Worm (Caenorhabditis elegans) whole organism, L3 larva: Measurements from ENCODE around the gene F48B9.3.
A peak's percentile ranks its signal among the peaks of the same experiment; 100 is the strongest.

Experiments
- aly-2 ChIP-seq: fragments of 150-350 bp; optimal IDR thresholded peaks from 2 replicates; lab custom pipeline; 2014; ENCODE audit warnings: missing biosample characterization, missing genetic modification characterization
- ceh-16 ChIP-seq: sonication (generic microtip); optimal IDR thresholded peaks from 2 replicates; lab custom pipeline; 2017; ENCODE audit warnings: missing biosample characterization, missing genetic modification characterization
- ceh-28 ChIP-seq: fragments of 150-350 bp; optimal IDR thresholded peaks from 2 replicates; lab custom pipeline; 2014; ENCODE audit warnings: missing biosample characterization, missing genetic modification reagents, missing genetic modification characterization
- ceh-82 ChIP-seq: fragments of 150-350 bp; optimal IDR thresholded peaks from 2 replicates; lab custom pipeline; 2014; ENCODE audit warnings: missing biosample characterization, missing genetic modification characterization
- elt-1 ChIP-seq: fragments of 150-350 bp; optimal IDR thresholded peaks from 2 replicates; lab custom pipeline; 2014; ENCODE audit warnings: missing biosample characterization, missing genetic modification characterization
- elt-3 ChIP-seq, 3 experiments: fragments of 150-350 bp in 1 of 3; sonication (generic microtip) in 2 of 3; optimal IDR thresholded peaks; 2 replicates in 2 of 3; 4 replicates in 1 of 3; lab custom pipeline; 2014 to 2017; ENCODE audit warnings: missing biosample characterization in 3 of 3, missing genetic modification characterization in 3 of 3
- eor-1 ChIP-seq, 2 experiments: fragments of 150-350 bp; optimal IDR thresholded peaks; 2 replicates each; lab custom pipeline; 2014 to 2018; ENCODE audit warnings: missing biosample characterization in 2 of 2, missing genetic modification characterization in 2 of 2
- fkh-10 ChIP-seq: sonication (generic microtip); optimal IDR thresholded peaks from 2 replicates; lab custom pipeline; 2017; ENCODE audit warnings: missing biosample characterization, missing genetic modification reagents, missing genetic modification characterization
- fos-1 ChIP-seq: fragments of 150-350 bp; optimal IDR thresholded peaks from 2 replicates; lab custom pipeline; 2014; ENCODE audit warnings: missing biosample characterization, missing genetic modification characterization
- jun-1 ChIP-seq: fragments of 150-350 bp; optimal IDR thresholded peaks from 2 replicates; lab custom pipeline; 2014; ENCODE audit warnings: missing biosample characterization, missing genetic modification reagents, missing genetic modification characterization
- lin-15B ChIP-seq: fragments of 150-350 bp; optimal IDR thresholded peaks from 2 replicates; lab custom pipeline; 2014; ENCODE audit warnings: missing biosample characterization, missing genetic modification characterization
- lsy-12 ChIP-seq: sonication (generic microtip); optimal IDR thresholded peaks from 2 replicates; lab custom pipeline; 2016; ENCODE audit warnings: mild to moderate bottlenecking, missing genetic modification characterization, missing compliant biosample characterization
- mdl-1 ChIP-seq: fragments of 150-350 bp; optimal IDR thresholded peaks from 2 replicates; lab custom pipeline; 2014; ENCODE audit warnings: missing biosample characterization, missing genetic modification characterization
- mml-1 ChIP-seq: fragments of 150-350 bp; sonication (generic microtip); optimal IDR thresholded peaks from 3 replicates; lab custom pipeline; 2014; ENCODE audit warnings: missing biosample characterization, missing genetic modification characterization
- nfya-1 ChIP-seq: sonication (generic microtip); optimal IDR thresholded peaks from 2 replicates; lab custom pipeline; 2017; ENCODE audit warnings: missing genetic modification characterization, mild to moderate bottlenecking, missing compliant biosample characterization, antibody characterized with exemption, moderate library complexity; ENCODE audit not compliant: insufficient read depth
- nhr-23 ChIP-seq: fragments of 150-350 bp; optimal IDR thresholded peaks from 2 replicates; lab custom pipeline; 2014; ENCODE audit warnings: missing biosample characterization, missing genetic modification reagents, missing genetic modification characterization
- nhr-25 ChIP-seq: sonication (generic microtip); optimal IDR thresholded peaks from 2 replicates; lab custom pipeline; 2017; ENCODE audit warnings: missing biosample characterization, missing genetic modification characterization
- nhr-43 ChIP-seq: sonication (generic microtip); optimal IDR thresholded peaks from 2 replicates; lab custom pipeline; 2016; ENCODE audit warnings: mild to moderate bottlenecking, missing genetic modification characterization, missing compliant biosample characterization; ENCODE audit not compliant: poor library complexity, severe bottlenecking
- nhr-67 ChIP-seq: fragments of 150-350 bp; optimal IDR thresholded peaks from 2 replicates; lab custom pipeline; 2014; ENCODE audit warnings: missing biosample characterization, missing genetic modification characterization
- nhr-76 ChIP-seq: fragments of 150-350 bp; sonication (generic microtip); optimal IDR thresholded peaks from 5 replicates; lab custom pipeline; 2014; ENCODE audit warnings: missing biosample characterization, missing genetic modification characterization
- nhr-77 ChIP-seq: fragments of 150-350 bp; optimal IDR thresholded peaks from 2 replicates; lab custom pipeline; 2014; ENCODE audit warnings: missing biosample characterization, missing genetic modification characterization
- pha-4 ChIP-seq: fragments of 150-350 bp; optimal IDR thresholded peaks from 2 replicates; lab custom pipeline; 2014; ENCODE audit warnings: missing biosample characterization, missing genetic modification reagents, missing genetic modification characterization
- pqm-1 ChIP-seq: fragments of 150-350 bp; optimal IDR thresholded peaks from 2 replicates; lab custom pipeline; 2017; ENCODE audit warnings: missing biosample characterization, missing genetic modification characterization, inconsistent platforms
- sea-2 ChIP-seq: fragments of 150-350 bp; sonication (generic microtip); optimal IDR thresholded peaks from 4 replicates; lab custom pipeline; 2014; ENCODE audit warnings: missing biosample characterization, missing genetic modification reagents, missing genetic modification characterization
- snpc-4 ChIP-seq: fragments of 150-350 bp; optimal IDR thresholded peaks from 2 replicates; lab custom pipeline; 2014; ENCODE audit warnings: missing biosample characterization, missing genetic modification characterization
- tbx-2 ChIP-seq: sonication (generic microtip); optimal IDR thresholded peaks from 2 replicates; lab custom pipeline; 2016; ENCODE audit warnings: mild to moderate bottlenecking, missing genetic modification characterization, missing compliant biosample characterization
- unc-39 ChIP-seq: sonication (generic microtip); optimal IDR thresholded peaks from 4 replicates; lab custom pipeline; 2017; ENCODE audit warnings: missing biosample characterization, missing genetic modification characterization
- unc-62 ChIP-seq: fragments of 150-350 bp; sonication (generic microtip); optimal IDR thresholded peaks from 4 replicates; lab custom pipeline; 2014; ENCODE audit warnings: missing biosample characterization, missing genetic modification reagents, missing genetic modification characterization
- zag-1 ChIP-seq: fragments of 150-350 bp; optimal IDR thresholded peaks from 2 replicates; lab custom pipeline; 2014; ENCODE audit warnings: missing biosample characterization, missing genetic modification characterization

The F48B9.3 gene

ce11 chrX:2215108-2215507 is 50.3 kb downstream of the F48B9.3 start (continued):
- no peak for TF ChIP-seq fkh-10 (GFP tag; lab: Kevin White, UChicago)
- no peak for TF ChIP-seq eor-1 (tag; optimal IDR thresholded peaks at IDR 0.05; lab: Kevin White, UChicago)
- TF ChIP-seq nfya-1 = peak; percentile 22

DNA sequence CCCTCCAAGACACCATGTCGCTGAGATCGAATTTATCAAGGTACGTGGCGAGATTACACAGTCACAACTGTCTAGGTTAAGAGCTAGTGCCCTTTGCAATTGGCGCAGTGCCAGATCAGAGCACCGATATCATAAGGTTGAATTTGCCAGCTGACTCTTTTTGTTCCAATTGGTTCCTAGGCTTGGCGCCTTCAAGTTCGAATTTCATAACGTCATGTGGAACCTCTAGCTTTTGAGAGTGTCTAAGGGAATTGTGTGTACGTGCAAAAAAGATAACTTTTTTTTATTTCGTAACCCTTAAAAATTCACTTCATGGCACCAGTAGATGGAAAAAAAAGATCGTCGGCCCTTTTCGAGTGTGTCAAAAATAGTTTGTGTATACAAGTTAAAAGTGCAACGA is 51.4 kb downstream of the F48B9.3 start:
- no peak for TF ChIP-seq snpc-4
- TF ChIP-seq jun-1 (tag; lab: Kevin White, UChicago) = no peak
- no peak for TF ChIP-seq mml-1 (tag; lab: Kevin White, UChicago)
- TF ChIP-seq nhr-67 (tag; lab: Kevin White, UChicago) = no peak
- TF ChIP-seq aly-2 = no peak
- no peak for TF ChIP-seq fos-1
- TF ChIP-seq zag-1 (tag; lab: Kevin White, UChicago) = no peak
- TF ChIP-seq ceh-82 = no peak
- TF ChIP-seq lsy-12 (tag; lab: Kevin White, UChicago) = no peak
- no peak for TF ChIP-seq nhr-76
- TF ChIP-seq unc-39 = no peak
- TF ChIP-seq ceh-28 (tag; lab: Kevin White, UChicago) = no peak
- TF ChIP-seq pqm-1 (tag; lab: Kevin White, UChicago) = no peak
- TF ChIP-seq mdl-1 (tag; lab: Kevin White, UChicago) = no peak
- no peak for TF ChIP-seq unc-62 (GFP tag; lab: Kevin White, UChicago)
- no peak for TF ChIP-seq fkh-10 (GFP tag; lab: Kevin White, UChicago)
- no peak for TF ChIP-seq elt-3 (tag; optimal IDR thresholded peaks at IDR 0.05; lab: Kevin White, UChicago)
- no peak for TF ChIP-seq nhr-77
- TF ChIP-seq elt-1 (tag; lab: Kevin White, UChicago) = no peak
- no peak for TF ChIP-seq nhr-25 (tag; lab: Kevin White, UChicago)

DNA sequence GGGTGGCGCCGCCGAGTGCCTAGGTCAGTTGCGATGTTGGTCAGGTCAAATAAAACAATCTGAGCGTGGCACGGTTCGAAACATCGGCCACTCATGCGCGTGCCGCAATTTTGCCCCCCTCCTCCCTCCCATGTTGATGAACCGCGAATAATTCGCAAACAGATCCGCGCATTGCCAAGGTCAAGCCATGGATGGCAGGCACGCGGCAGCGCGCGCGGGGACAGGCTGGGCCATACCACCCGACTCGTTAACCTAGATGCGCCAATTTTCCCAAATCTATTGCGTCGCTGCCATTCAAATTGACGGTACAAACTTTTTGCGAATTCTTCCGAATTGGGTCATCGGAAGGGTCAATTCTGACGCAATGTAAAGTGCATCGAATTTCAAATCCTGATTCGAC is 51.8 kb downstream of the F48B9.3 start:
- TF ChIP-seq nhr-23 (peak; percentile 91), lsy-12 (tag; lab: Kevin White, UChicago) (peak; percentile 0), nhr-25 (tag; lab: Kevin White, UChicago) (peak; percentile 74), pha-4 (tag; lab: Kevin White, UChicago) (peak; percentile 17), tbx-2 (tag; lab: Kevin White, UChicago) (peak; percentile 25), ceh-82 (no peak), ceh-28 (tag; lab: Kevin White, UChicago) (peak; percentile 30), elt-3 (tag; optimal IDR thresholded peaks at IDR 0.05; lab: Kevin White, UChicago) (peak in 1 of 3 experiments; percentile 39), nhr-43 (peak; percentile 12), mdl-1 (tag; lab: Kevin White, UChicago) (no peak)

DNA sequence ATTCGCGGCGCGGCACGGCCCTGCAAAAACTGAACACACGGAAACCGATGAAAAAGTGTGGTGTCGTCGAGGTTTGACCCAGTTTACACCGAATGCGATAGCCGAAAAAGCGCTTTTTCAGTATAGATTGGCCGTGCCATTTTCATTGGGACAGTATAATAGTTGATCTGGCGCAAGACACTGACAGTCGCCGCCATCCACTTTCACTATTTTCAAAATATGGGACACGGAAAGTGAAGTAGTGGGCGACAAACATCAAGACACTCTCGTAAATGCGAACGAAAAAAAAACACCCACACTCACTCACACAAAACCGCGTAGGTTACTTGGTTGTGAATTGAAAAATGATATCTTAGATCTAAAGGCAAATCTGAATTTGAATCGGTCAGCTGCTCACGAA is 54.2 kb downstream of the F48B9.3 start:
- TF ChIP-seq ceh-82 (no peak), nhr-23 (peak; percentile 78), elt-3 (tag; optimal IDR thresholded peaks at IDR 0.05; lab: Kevin White, UChicago) (peak in 1 of 3 experiments; percentile 9), lin-15B (tag; lab: Kevin White, UChicago) (no peak)

DNA sequence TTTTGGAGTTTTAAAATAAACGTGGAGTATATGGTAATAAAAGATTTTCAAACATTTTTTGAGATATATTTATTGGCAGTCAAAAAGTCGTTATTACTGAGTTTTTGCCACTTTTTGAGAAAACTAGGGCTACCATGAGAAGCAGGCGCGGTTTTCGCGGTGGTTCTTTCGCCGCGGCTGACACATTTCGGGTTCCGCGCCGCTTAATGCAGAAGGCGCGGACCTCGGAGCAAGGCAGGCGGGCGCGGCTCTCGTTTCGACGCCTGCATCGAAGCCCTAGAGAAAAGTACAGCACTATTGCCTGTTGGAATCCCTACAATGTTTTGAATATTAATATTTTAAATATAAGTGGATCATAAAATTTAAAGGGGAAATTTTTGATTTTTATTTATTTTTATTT is 54.6 kb downstream of the F48B9.3 start:
- TF ChIP-seq lin-15B (tag; lab: Kevin White, UChicago) (no peak), sea-2 (GFP tag; lab: Kevin White, UChicago) (no peak), fkh-10 (GFP tag; lab: Kevin White, UChicago) (no peak), snpc-4 (peak; percentile 50), ceh-16 (tag; lab: Kevin White, UChicago) (no peak)

ce11 chrX:2220850-2221249 is 56.0 kb downstream of the F48B9.3 start, which contains the start of gene hex-1:
Gene hex-1, plus strand, starts transcription at chrX:2221150.
- TF ChIP-seq nhr-76 = no peak
- TF ChIP-seq pha-4 (tag; lab: Kevin White, UChicago) = peak; percentile 11
